Worm (Caenorhabditis elegans): ENCODE measurements around the gene rpb-12.

- TF ChIP-seq unc-62 (GFP tag; optimal IDR thresholded peaks at IDR 0.05) (no peak), ceh-9 (tag; optimal IDR thresholded peaks at IDR 0.05) (no peak), pha-4 (tag; optimal IDR thresholded peaks at IDR 0.05) (peak; percentile 85)
Observed at ce11 chrIV:9107464-9107863, 39.2 kb downstream of the rpb-12 start.
